Comparison of ENCODE assay signal across 3 fruit fly cellular contexts in the genomic region with DNA sequence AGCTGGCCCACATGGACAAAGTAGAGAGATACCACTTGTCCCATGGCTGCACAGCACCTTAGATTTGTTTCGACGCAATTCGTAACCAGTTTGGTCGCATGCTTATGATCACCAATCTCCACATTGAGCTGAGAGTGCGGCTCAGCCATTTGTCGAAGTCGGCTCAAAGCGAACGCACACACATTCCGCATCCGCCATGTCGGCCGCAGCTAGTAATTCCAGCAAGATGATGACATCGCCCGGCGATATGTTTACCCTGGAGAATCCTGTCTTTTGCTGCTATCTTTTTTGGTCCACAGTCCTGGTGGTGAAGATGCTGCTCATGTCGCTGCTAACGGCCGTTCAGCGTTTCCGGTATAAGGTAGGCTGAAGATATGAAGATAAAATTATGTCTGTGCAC.
TF ChIP-seq lines count a peak whose summit lies in the region.

A gene (plus strand): TSS at position 147 of the 400 bp plus-strand sequence.

- TF ChIP-seq CTCF in whole organism, embryonic (GFP tag; optimal IDR thresholded peaks at IDR 0.05; lab: Kevin White, UChicago), result no peak

TF ChIP-seq in whole organism, embryonic, 481 proteins besides CTCF, POLR2A, EP300 and RAD21:
- TF ChIP-seq Atf6 (GFP tag; IDR thresholded peaks at IDR 0.05; lab: Robert Waterston, UW) (0 out of 2 replicates have a peak, but pooled peaks have one; percentile 20), Med (GFP tag; lab: Kevin White, UChicago) (peak; percentile 61), CG17802 (tag; optimal IDR thresholded peaks at IDR 0.05; lab: Kevin White, UChicago) (no peak), Deaf1 (tag; optimal IDR thresholded peaks at IDR 0.05; lab: Kevin White, UChicago) (peak; percentile 17), sd (tag; optimal IDR thresholded peaks at IDR 0.05; lab: Kevin White, UChicago) (peak; percentile 49), CG30403 (GFP tag; optimal IDR thresholded peaks at IDR 0.05; lab: Kevin White, UChicago) (no peak), chinmo (GFP tag; IDR thresholded peaks at IDR 0.05; lab: Robert Waterston, UW; ENCODE audit: partially characterized antibody) (peak; percentile 80; the same call in 3 of the 4 replicates), ci (GFP tag; IDR thresholded peaks at IDR 0.05; lab: Robert Waterston, UW) (0 out of 3 replicates have a peak, but pooled peaks have one; percentile 6)
TF ChIP-seq in whole organism, embryonic: peak in this region for 6.

TF ChIP-seq in whole organism, prepupa, 60 proteins besides CTCF, POLR2A, EP300 and RAD21:
- TF ChIP-seq vri (GFP tag; optimal IDR thresholded peaks at IDR 0.05; lab: Kevin White, UChicago) (no peak), eg (GFP tag; IDR thresholded peaks at IDR 0.05; lab: Robert Waterston, UW) (peak; percentile 16; the same call in 1 of the 3 replicates)
TF ChIP-seq in whole organism, prepupa: peak in this region for 1.

TF ChIP-seq in whole organism, pupa, 21 proteins besides CTCF, POLR2A, EP300 and RAD21:
- TF ChIP-seq CG4496 (GFP tag; IDR thresholded peaks at IDR 0.05; lab: Robert Waterston, UW) (0 out of 3 replicates have a peak, but pooled peaks have one; percentile 39), Snoo (tag; optimal IDR thresholded peaks at IDR 0.05; lab: Kevin White, UChicago) (no peak)
TF ChIP-seq in whole organism, pupa: peak in this region for 1.
